Fruit fly (Drosophila melanogaster): ENCODE measurements around the gene bai.
A peak's percentile ranks its signal among the peaks of the same experiment; 100 is the strongest.

Gene bai

DNA sequence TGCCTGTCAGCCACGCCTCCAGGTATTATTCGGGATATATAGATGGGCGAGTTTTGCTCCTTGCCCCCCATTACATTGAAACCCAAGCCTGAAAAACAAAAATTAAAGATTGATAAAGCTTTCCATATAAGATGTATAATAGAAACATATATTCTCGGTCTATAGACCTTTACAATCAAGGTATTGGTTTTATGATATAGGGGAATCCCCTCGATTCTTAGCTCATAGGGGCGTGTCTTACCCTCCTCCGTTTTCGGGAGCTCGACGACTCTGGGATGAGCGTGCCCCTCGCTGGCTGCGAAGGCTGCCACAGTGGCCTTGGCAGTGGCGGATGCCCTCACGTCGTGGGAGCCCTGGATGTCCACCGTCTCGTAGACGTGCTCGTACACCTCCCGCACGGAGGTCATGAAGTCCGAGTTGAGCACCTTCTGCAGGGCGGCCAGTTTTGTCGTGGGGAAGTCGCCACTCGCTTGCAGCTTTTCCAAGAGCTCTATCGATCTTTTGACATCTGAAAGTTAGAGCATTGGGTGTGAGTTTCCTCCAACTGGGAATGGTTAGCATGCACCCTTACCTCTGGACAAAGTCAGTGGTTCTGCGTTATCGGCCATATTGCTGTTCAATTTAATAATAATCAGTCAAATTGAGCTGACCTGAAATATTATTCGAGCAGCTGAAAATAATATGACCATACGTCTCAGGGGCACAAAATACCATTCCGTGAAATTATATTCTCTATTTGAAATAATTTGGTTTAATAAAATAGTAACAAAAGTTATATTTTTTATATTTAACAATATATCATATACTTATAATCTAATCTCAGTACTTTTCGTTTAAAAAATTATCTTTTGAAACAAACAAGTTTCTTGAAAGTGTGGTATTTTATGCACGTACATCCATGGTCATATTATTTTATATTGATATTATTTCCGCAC is 26.0 kb downstream of the bai start, which contains the start of the genes veli and PQBP1 (continued):
- TF ChIP-seq CG4617 (GFP tag; optimal IDR thresholded peaks at IDR 0.05; ENCODE audit: borderline replicate concordance) (peak; percentile 50), CG5245 (GFP tag; optimal IDR thresholded peaks at IDR 0.05) (no peak), tap (tag; optimal IDR thresholded peaks at IDR 0.05) (no peak), peb (GFP tag; IDR thresholded peaks at IDR 0.05) (no peak), Elba2 (GFP tag; optimal IDR thresholded peaks at IDR 0.05) (no peak), Fer2 (tag; optimal IDR thresholded peaks at IDR 0.05) (no peak), inv (GFP tag; IDR thresholded peaks at IDR 0.05; ENCODE audit: partially characterized antibody) (no peak), CG9932 (GFP tag; IDR thresholded peaks at IDR 0.05) (no peak), CG10147 (GFP tag; optimal IDR thresholded peaks at IDR 0.05) (no peak), BEAF-32 (GFP tag; optimal IDR thresholded peaks at IDR 0.05) (peak; percentile 4), tna (GFP tag; IDR thresholded peaks at IDR 0.05; ENCODE audit: partially characterized antibody) (no peak), crc (GFP tag; optimal IDR thresholded peaks at IDR 0.05) (no peak), CG10267 (tag; optimal IDR thresholded peaks at IDR 0.05) (peak; percentile 42), CG2199 (GFP tag; IDR thresholded peaks at IDR 0.05) (no peak), CG6254 (GFP tag; optimal IDR thresholded peaks at IDR 0.05) (no peak), so (GFP tag; IDR thresholded peaks at IDR 0.05) (no peak), Lpt (GFP tag; optimal IDR thresholded peaks at IDR 0.05) (no peak), CrebB (tag; optimal IDR thresholded peaks at IDR 0.05) (no peak), Myb (GFP tag; optimal IDR thresholded peaks at IDR 0.05) (no peak), ems (GFP tag; optimal IDR thresholded peaks at IDR 0.05) (no peak), Hand (GFP tag; optimal IDR thresholded peaks at IDR 0.05) (no peak), al (GFP tag; IDR thresholded peaks at IDR 0.05) (no peak), CG1233 (GFP tag; optimal IDR thresholded peaks at IDR 0.05) (no peak), CG1832 (GFP tag; optimal IDR thresholded peaks at IDR 0.05) (no peak), ham (GFP tag; IDR thresholded peaks at IDR 0.05) (no peak), pzg (GFP tag; optimal IDR thresholded peaks at IDR 0.05) (peak; percentile 20), NfI (GFP tag; optimal IDR thresholded peaks at IDR 0.05) (no peak), CG7987 (GFP tag; optimal IDR thresholded peaks at IDR 0.05) (no peak), sqz (GFP tag; optimal IDR thresholded peaks at IDR 0.05) (no peak), Max (GFP tag; optimal IDR thresholded peaks at IDR 0.05) (no peak), vvl (GFP tag; IDR thresholded peaks at IDR 0.05) (no peak), bigmax (GFP tag; optimal IDR thresholded peaks at IDR 0.05) (no peak), pnt (GFP tag; optimal IDR thresholded peaks at IDR 0.05) (no peak), fd3F (GFP tag; optimal IDR thresholded peaks at IDR 0.05) (no peak), CG3838 (GFP tag; optimal IDR thresholded peaks at IDR 0.05) (no peak), MESR4 (GFP tag; optimal IDR thresholded peaks at IDR 0.05) (peak; percentile 69), ci (GFP tag; IDR thresholded peaks at IDR 0.05) (no peak), pita (GFP tag; optimal IDR thresholded peaks at IDR 0.05) (no peak), Chrac-16 (GFP tag; optimal IDR thresholded peaks at IDR 0.05) (no peak), CG6813 (GFP tag; optimal IDR thresholded peaks at IDR 0.05) (no peak), Poxn (GFP tag; IDR thresholded peaks at IDR 0.05) (no peak), MBD-R2 (GFP tag; IDR thresholded peaks at IDR 0.05) (peak; percentile 41), CG6654 (GFP tag; optimal IDR thresholded peaks at IDR 0.05) (no peak), CG12659 (GFP tag; optimal IDR thresholded peaks at IDR 0.05) (peak; percentile 37), phol (tag; optimal IDR thresholded peaks at IDR 0.05) (peak; percentile 3), CG10979 (tag; optimal IDR thresholded peaks at IDR 0.05) (no peak), Oaz (GFP tag; IDR thresholded peaks at IDR 0.05) (no peak), PHDP (tag; optimal IDR thresholded peaks at IDR 0.05) (peak; percentile 37), gfzf (GFP tag; optimal IDR thresholded peaks at IDR 0.05) (peak; percentile 52)

Data from whole organism, embryonic.